In the genomic region with DNA sequence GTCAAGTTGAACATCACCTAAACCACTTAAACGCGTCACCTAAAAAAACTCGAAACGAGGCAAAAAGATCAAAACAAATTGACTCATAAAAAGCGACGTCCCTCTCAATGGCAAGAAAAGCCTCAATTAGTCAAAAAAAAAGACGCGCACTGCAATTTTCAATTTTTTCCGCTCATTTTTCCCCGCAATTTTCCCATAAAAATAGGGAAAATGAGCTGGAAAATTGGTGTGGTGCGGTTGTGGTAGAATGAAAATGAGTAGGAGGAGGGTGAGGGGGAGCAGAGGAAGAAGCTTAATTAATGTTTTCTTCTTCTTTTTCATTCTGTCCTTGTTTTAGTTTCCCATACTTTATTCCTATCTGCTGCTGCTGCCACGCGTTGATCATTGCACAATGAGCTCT, we compare ENCODE assay signal across 2 worm cellular contexts.
TF ChIP-seq lines count a peak whose summit lies in the region.

No protein-coding gene starts in this region.

TF ChIP-seq in whole organism, L1 larva, 84 proteins besides CTCF, POLR2A, EP300 and RAD21:
- no peak for TF ChIP-seq nhr-20 (tag; optimal IDR thresholded peaks at IDR 0.05; lab: Kevin White, UChicago)
- peak; percentile 52 for TF ChIP-seq lin-14 (GFP tag; optimal IDR thresholded peaks at IDR 0.05; lab: Kevin White, UChicago)

TF ChIP-seq in whole organism, late embryonic, 69 proteins besides CTCF, POLR2A, EP300 and RAD21:
- TF ChIP-seq ceh-14 (tag; optimal IDR thresholded peaks at IDR 0.05; lab: Kevin White, UChicago) (peak; percentile 63), C08G9.2 (tag; optimal IDR thresholded peaks at IDR 0.05; lab: Kevin White, UChicago) (no peak)
